Fruit fly (Drosophila melanogaster) Kc167 (cell line): Measurements from ENCODE around the gene CG11374.

ENCODE experiments used
- Myc ChIP-seq: fragments of >200 bp; optimal IDR thresholded peaks from 2 replicates; lab custom pipeline; 2017; ENCODE audit warnings: missing external identifiers
- Sin3A ChIP-seq: fragments of >200 bp; optimal IDR thresholded peaks from 2 replicates; lab custom pipeline; 2018; ENCODE audit warnings: missing external identifiers
- h ChIP-seq: fragments of >200 bp; optimal IDR thresholded peaks from 3 replicates; lab custom pipeline; 2018; ENCODE audit warnings: missing external identifiers
- insv ChIP-seq: fragments of >200 bp; optimal IDR thresholded peaks from 3 replicates; lab custom pipeline; 2018; ENCODE audit warnings: missing external identifiers
- psq ChIP-seq: fragments of >200 bp; optimal IDR thresholded peaks from 2 replicates; lab custom pipeline; 2017; ENCODE audit warnings: missing external identifiers
- ttk ChIP-seq: sonication (Bioruptor generic); optimal IDR thresholded peaks from 2 replicates; lab custom pipeline; 2017; ENCODE audit warnings: missing external identifiers

CG11374 gene

dm6 chr2L:71869-72751 is 4.0 kb upstream of the CG11374 start:
- TF ChIP-seq insv (lab: Kevin White, UChicago) (no peak), h (lab: Kevin White, UChicago) (no peak), Myc (lab: Kevin White, UChicago) (no peak), psq (no peak), ttk (lab: Kevin White, UChicago) (no peak), Sin3A (no peak)

- TF ChIP-seq Myc (lab: Kevin White, UChicago), result no peak
- TF ChIP-seq Sin3A, result no peak
- no peak for TF ChIP-seq insv (lab: Kevin White, UChicago)
- TF ChIP-seq h (lab: Kevin White, UChicago), result no peak
- peak; percentile 27 for TF ChIP-seq psq
Measured at dm6 chr2L:72752-73435, 3.3 kb upstream of the CG11374 start.

- TF ChIP-seq ttk (lab: Kevin White, UChicago), result no peak
- TF ChIP-seq insv (lab: Kevin White, UChicago), result no peak
- no peak for TF ChIP-seq Myc (lab: Kevin White, UChicago)
- TF ChIP-seq Sin3A, result no peak
- TF ChIP-seq psq, result no peak
- TF ChIP-seq h (lab: Kevin White, UChicago), result no peak
Measured at dm6 chr2L:73760-74388, 2.3 kb upstream of the CG11374 start.

dm6 chr2L:78828-79227 is 2.7 kb downstream of the CG11374 start:
- TF ChIP-seq Myc (lab: Kevin White, UChicago) (no peak), psq (no peak), ttk (lab: Kevin White, UChicago) (no peak), Sin3A (no peak), h (lab: Kevin White, UChicago) (no peak), insv (lab: Kevin White, UChicago) (no peak)

- TF ChIP-seq Myc (lab: Kevin White, UChicago) (no peak), ttk (lab: Kevin White, UChicago) (no peak), Sin3A (no peak), psq (no peak), h (lab: Kevin White, UChicago) (no peak), insv (lab: Kevin White, UChicago) (no peak)
Measured at dm6 chr2L:81198-81597, 5.0 kb downstream of the CG11374 start.

dm6 chr2L:82080-82479 is 5.9 kb downstream of the CG11374 start:
- TF ChIP-seq h (lab: Kevin White, UChicago) (no peak), ttk (lab: Kevin White, UChicago) (no peak)

- TF ChIP-seq h (lab: Kevin White, UChicago) (no peak), Myc (lab: Kevin White, UChicago) (no peak), insv (lab: Kevin White, UChicago) (no peak), psq (no peak), ttk (lab: Kevin White, UChicago) (no peak), Sin3A (no peak)
Measured at dm6 chr2L:85099-85498, 9.0 kb downstream of the CG11374 start.

- TF ChIP-seq h (lab: Kevin White, UChicago), result no peak
- TF ChIP-seq ttk (lab: Kevin White, UChicago), result no peak
- no peak for TF ChIP-seq Myc (lab: Kevin White, UChicago)
- TF ChIP-seq insv (lab: Kevin White, UChicago), result no peak
- no peak for TF ChIP-seq psq
- no peak for TF ChIP-seq Sin3A
Measured at dm6 chr2L:85701-86100, 9.6 kb downstream of the CG11374 start.

- TF ChIP-seq Sin3A, result no peak
Measured at dm6 chr2L:87255-87723, 11.1 kb downstream of the CG11374 start, which contains the start of gene net. TSS of gene net (minus strand) at chr2L:87387.

dm6 chr2L:88528-88927 is 12.4 kb downstream of the CG11374 start:
- TF ChIP-seq ttk (lab: Kevin White, UChicago) (no peak), h (lab: Kevin White, UChicago) (no peak), insv (lab: Kevin White, UChicago) (no peak), Myc (lab: Kevin White, UChicago) (no peak), psq (no peak), Sin3A (no peak)

- no peak for TF ChIP-seq Sin3A
- TF ChIP-seq psq, result no peak
- no peak for TF ChIP-seq ttk (lab: Kevin White, UChicago)
- TF ChIP-seq Myc (lab: Kevin White, UChicago), result no peak
- TF ChIP-seq insv (lab: Kevin White, UChicago), result no peak
- TF ChIP-seq h (lab: Kevin White, UChicago), result no peak
Measured at dm6 chr2L:89158-89557, 13.0 kb downstream of the CG11374 start.

- TF ChIP-seq ttk (lab: Kevin White, UChicago) (no peak), Sin3A (no peak), insv (lab: Kevin White, UChicago) (no peak), h (lab: Kevin White, UChicago) (no peak), psq (no peak), Myc (lab: Kevin White, UChicago) (no peak)
Measured at dm6 chr2L:90081-90480, 13.9 kb downstream of the CG11374 start.
